Fruit fly (Drosophila melanogaster): ENCODE measurements around the gene Polr2G.

Polr2G gene

DNA sequence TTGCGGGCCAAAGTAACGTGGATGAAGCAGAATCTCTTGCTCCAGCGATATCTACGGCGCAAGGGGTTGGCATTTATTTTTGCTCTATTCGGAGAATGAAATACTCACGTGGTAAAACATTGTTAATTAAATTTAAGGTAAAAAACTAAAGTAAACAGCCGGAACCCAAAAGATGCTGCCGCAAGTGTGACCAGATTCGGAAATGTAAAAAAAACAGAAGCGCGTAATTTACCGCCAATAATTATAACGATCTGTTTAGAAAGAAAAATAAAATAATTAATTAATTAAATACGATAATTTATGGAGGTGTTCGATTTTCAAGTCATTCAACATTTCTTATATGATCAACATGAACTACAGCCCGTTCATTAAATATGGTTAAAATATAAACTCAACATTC lies at the start of gene Polr2G:
Gene Polr2G (minus strand): TSS at position 208 of the 400 bp plus-strand sequence.
- TF ChIP-seq CG17801 (GFP tag; optimal IDR thresholded peaks at IDR 0.05; ENCODE audit: partially characterized antibody) = no peak

DNA sequence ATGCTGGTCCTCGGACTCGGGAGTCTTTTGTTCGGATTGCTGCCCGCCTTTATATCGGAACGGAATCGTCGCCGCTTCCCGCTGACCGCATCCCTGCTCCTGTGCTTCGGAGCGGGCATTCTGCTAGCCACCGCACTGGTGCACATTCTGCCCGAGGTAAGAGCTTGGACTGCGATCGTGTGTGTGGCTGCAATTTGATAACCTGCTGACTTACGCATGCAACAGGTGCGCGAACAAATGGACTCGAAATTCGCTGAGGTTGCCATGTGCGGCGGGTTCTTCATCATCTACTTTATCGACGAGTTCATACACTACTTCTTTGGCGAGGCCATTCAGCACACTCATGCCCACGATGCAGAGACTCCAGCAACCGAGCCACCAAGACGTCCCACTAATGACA lies 45.9 kb upstream of the Polr2G start:
- no peak for TF ChIP-seq CG17801 (GFP tag; optimal IDR thresholded peaks at IDR 0.05; ENCODE audit: partially characterized antibody)

DNA sequence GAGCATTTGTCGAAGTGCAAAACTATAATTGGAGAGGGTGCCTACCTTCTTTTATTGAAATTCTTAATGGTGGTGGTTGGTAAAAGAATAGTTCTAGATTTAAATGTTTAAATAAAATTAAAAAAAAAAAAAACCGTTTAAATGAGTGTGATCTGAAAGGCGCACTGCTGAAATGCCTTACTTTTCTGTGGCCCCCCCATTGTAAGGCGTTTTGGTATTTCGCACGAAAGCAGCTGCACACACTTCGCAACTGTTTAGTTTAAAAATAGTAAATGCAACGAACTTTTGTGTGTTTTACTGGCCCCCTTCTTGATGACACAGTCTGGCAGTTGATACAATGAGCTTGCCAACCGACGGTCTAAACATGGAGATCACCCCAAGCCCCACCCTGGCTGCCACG lies 45.4 kb upstream of the Polr2G start, which contains the start of the genes CG14864 and Zip88E:
Gene CG14864 (minus strand): TSS at position 113 of the 400 bp plus-strand sequence.
Gene Zip88E (plus strand): TSS at position 237 of the 400 bp plus-strand sequence.
- peak; percentile 21 for TF ChIP-seq CG17801 (GFP tag; optimal IDR thresholded peaks at IDR 0.05; ENCODE audit: partially characterized antibody)

DNA sequence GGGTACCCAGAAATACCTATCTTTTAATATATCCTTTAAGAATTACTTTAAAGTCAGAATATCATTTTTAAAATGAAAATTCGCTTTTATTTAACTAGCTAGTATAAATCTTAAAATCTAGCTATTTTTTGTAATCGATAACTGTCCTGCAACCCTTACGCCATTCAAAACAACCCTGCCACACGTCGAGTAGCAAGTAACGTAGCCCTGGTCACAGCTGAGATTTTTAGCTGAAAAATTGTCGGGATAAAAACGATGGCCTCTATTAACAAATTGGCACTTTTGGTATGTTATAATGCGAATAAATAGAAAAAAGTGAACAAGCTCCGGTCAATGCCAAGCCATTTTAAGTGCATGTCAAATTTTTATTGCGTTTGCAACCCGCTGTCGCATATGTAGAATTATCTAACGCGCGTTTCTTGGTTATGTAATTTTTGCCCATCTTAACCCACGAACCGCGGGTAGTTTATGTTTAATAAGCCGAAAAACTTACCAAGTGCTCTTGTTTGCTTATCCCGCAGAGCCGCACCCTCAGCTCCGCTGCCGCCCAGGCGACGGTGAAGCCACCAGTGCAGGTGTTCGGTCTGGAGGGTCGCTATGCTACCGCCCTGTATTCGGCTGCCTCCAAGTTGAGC lies 42.5 kb upstream of the Polr2G start, which contains the start of gene ATPsynO:
Gene ATPsynO (plus strand): TSS at position 186 of the 635 bp plus-strand sequence.
- peak; percentile 54 for TF ChIP-seq CG17801 (GFP tag; optimal IDR thresholded peaks at IDR 0.05; ENCODE audit: partially characterized antibody)

DNA sequence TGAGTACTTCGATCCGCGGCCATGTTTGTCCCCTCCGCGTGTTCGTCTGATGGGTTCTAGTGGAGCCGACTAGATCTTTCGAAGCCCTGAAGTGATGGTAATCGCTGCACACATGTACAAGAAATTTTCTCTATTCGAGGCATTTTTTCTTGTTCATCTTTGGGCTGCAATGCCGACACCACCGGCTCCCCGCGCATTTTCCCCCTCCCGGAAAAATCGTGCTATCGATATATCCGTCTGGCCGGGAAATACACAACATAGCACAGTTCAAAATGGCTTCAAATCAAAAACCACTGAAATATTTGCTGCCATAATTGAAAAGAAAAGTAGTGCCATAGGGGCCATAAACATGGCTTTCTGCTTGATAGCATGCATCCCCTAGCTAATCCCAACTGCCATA lies 41.0 kb upstream of the Polr2G start:
- TF ChIP-seq CG17801 (GFP tag; optimal IDR thresholded peaks at IDR 0.05; ENCODE audit: partially characterized antibody) = no peak

DNA sequence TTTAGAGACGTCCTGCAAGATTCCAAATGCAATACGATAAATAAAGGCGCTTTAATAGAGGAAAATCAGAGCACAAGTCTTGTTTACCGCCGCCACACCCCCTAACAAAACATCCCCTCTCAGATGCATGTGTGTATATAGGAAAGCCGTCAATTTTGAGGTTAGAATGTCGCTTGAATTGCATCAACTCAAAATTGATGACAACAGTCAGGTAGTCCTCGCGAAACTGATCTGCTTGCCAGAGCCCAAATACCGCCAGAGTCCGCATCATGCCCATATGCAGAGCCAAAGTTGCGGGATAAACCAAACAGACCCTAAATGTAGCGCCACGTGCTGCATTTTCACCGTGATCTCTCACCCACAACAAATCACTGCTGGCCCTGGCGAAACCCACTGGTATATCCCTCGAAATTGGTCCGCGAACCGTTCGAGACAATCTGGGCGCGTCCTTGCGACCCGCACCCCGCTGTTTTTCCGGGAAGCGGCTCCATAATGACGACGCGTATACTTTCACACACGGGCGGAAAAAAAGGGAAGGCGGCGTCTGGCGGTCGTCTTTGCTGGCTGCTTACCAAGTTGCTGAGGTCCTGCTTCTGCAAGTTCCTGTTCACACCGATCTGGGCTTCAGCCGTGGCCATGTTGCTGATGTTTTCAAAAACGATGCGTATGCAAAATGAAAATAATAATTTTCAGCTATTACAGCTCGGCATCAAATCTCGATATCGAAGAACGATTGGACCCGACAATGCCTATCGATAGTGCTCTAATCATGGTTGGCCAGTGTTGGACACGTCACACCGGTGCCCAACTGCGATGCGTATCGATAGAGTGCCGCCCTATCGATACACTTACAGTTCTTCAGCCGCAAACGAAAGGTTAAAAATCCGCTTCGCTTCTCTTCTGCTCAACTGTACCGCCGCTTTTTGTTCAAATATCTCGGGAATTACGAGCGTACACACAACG lies 40.0 kb upstream of the Polr2G start, which contains the start of the genes eIF2gamma and Set:
Gene eIF2gamma (minus strand): TSS at position 749 of the 963 bp plus-strand sequence.
Gene Set (plus strand): TSS at position 843 of the 963 bp plus-strand sequence.
- TF ChIP-seq CG17801 (GFP tag; optimal IDR thresholded peaks at IDR 0.05; ENCODE audit: partially characterized antibody) = peak; percentile 38

DNA sequence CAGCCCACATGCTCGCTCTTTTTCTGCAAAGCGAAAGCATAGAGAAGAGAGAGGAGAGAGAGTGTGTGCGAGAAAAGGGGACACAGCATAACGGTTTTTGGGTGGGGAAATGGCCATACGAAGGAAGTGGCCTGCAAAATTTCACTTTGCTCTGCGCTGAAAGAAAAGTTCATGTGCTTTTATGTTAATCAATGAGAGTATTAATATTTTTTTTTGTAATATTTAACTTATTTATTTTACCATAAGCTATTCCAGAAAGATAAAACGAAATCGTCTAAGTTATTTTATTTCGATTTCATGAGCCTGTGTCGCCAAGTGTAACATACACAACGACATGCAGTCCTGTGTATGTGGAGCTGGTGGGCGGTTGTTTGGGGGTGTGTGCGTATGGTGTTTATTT lies 27.5 kb upstream of the Polr2G start:
- no peak for TF ChIP-seq CG17801 (GFP tag; optimal IDR thresholded peaks at IDR 0.05; ENCODE audit: partially characterized antibody)

DNA sequence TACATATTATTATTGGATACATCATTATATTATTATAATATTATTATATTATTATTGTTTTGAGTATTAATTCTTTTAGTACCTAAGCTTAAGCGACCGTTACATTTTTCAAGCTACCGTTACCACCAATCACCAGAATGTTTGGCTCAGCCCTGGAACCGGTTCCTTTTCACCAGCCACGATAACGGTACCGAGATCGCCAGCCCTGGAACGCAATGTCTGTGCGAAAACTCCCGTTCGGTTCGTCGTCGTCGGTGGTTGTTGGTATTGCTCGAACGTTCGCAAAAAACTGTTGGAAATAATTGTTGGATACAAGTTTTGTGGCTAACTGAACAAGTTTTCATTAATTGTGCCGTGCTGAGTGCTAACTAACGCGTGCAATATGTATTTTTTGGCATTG lies 26.8 kb upstream of the Polr2G start, which contains the start of gene CG42404:
Gene CG42404 (plus strand): TSS at position 360 of the 400 bp plus-strand sequence.
- no peak for TF ChIP-seq CG17801 (GFP tag; optimal IDR thresholded peaks at IDR 0.05; ENCODE audit: partially characterized antibody)

DNA sequence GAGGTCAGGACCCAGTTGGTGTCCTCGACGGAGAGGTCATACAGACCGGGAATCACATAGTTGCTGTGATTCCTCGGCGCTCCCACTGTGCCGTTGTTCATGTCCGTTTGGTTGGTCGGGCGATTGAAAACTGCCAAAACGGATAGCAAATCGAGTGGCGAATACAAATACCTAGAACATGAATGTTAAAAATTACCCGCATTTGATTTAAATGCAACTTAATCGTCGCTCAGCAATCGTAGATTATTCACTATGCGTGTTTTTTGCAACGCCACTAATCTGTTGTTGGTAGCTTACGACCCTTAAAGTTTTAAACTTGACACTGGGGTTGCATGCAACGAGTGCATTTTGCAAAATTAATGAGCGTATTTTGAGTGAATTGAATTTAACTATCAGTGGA lies 26.1 kb upstream of the Polr2G start, which contains the start of gene Amt:
Gene Amt (minus strand): TSS at position 101 of the 400 bp plus-strand sequence.
- no peak for TF ChIP-seq CG17801 (GFP tag; optimal IDR thresholded peaks at IDR 0.05; ENCODE audit: partially characterized antibody)

DNA sequence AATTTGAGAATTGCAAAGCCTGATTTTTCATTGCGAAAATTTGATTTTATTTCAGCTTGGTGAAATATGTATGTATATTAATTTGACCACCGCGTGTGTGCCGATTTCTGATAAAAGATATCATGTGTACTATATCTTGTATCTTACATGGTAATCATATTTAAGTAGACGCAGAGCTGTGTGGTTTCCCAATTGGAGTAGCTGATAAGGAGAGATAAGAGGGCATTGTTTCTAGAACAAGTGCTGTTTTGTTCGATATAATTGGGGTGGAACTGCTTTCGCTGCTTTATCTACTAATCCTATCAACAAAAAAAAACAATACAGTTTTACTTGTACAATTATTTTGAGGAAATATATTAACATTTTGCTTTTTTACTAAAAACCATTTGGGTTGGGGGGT lies 23.6 kb upstream of the Polr2G start:
- TF ChIP-seq CG17801 (GFP tag; optimal IDR thresholded peaks at IDR 0.05; ENCODE audit: partially characterized antibody) = no peak

DNA sequence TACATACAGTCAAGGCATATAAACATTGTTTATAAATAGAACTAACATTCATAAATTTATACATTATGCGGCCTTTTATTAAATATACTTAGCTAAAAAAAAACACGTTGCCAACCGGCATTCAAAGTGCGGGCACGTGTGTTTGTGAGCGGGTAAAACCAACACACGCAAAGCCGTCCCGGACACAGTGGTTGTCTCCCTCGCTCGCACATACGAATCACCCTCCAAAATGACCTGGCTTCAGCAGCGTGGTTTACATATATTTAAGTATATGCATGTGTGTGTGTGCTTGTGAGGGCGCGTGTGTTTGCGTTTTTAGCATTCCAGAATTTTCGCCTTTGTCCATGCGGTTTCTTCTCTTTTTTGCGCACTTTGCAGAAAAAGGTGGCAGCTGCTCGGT lies 20.5 kb upstream of the Polr2G start:
- no peak for TF ChIP-seq CG17801 (GFP tag; optimal IDR thresholded peaks at IDR 0.05; ENCODE audit: partially characterized antibody)

DNA sequence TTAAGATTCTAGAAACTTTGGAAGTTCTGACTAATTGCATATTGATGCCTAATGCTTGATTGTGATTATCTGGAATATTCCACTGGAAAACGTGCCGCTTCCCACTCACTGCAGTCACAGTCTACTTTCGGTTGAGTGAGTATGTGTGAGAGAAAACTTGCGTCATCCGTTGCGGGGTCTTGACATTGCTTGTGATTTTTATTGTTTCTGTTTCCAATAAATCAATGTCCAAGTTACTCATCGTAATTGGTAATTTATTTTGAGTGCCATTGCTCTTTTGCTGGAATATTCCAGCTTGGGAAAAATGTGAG lies 20.0 kb upstream of the Polr2G start:
- TF ChIP-seq CG17801 (GFP tag; optimal IDR thresholded peaks at IDR 0.05; ENCODE audit: partially characterized antibody) = no peak

DNA sequence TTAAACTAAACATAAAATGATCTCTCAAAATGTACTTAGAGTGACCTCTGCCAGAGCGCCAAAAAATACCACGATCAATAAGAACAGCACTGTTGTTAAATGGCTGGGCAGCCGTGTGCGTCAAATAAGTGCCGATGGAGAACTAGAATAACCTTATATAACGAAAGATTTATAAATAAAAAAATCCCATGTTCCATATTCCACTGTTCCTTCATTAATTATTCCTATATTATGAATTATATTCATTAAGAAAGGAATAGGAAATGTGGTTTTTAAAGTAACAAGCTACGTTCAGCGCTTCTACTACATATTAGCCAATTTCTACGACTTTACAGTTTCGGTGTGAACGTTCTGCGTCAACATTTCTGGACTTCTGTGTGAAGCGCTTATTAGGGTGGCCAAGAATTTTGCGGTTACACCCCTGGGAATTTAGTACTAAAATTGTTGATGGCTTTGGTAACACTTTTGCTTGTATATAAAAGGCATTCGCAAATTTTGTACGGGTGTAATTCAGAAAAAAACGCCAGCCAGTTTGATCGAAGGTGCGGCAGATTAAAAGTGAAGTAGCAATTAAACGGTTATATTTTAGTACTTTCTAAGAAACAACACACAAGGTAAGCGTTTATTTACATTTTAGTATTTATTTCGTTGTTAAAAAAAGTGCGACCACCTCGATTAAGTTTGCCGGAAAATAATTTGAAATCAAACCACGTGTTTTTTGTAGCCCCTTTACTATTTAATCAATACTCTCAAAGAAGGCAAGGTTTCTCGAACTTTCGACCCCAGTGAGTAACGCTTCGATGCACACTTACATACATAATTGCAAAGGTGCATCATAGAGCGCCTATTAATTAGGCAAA lies 19.4 kb upstream of the Polr2G start, which contains the start of the genes tefu and Hsc70-4:
Gene tefu (minus strand): TSS at position 51 of the 860 bp plus-strand sequence.
Gene Hsc70-4 (plus strand): TSS at position 502 of the 860 bp plus-strand sequence.
- TF ChIP-seq CG17801 (GFP tag; optimal IDR thresholded peaks at IDR 0.05; ENCODE audit: partially characterized antibody) = peak; percentile 50

DNA sequence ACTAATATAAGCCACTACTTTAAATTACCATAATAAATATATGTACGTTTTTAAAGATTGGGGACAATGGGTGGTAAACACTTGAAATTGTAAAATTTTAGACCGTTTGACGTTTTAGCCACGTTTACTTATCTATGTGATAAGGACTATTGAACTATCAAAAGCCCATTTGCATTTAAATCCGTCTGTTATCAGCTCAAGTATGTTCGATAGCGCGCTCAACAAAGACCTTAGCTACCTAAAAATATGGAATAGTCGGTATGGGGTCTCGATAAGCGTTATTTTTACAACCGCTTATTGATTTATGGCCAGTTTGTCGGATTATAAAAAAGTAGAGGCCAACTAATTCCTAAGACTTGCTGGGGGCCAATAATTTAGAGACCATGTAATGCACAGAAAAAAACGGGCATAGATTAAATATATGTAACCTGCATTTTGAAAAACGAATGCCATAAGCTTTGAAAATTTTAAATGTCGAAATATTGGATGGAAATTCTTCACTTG lies 8.7 kb upstream of the Polr2G start:
- no peak for TF ChIP-seq CG17801 (GFP tag; optimal IDR thresholded peaks at IDR 0.05; ENCODE audit: partially characterized antibody)
